Worm (Caenorhabditis elegans) whole organism, young adult: Measurements from ENCODE around the gene catp-7.

Experiments
- B0336.3 ChIP-seq: fragments of 200-800 bp; sonication (Bioruptor generic); IDR thresholded peaks from 2 replicates; pipeline ENCODE4 v1.3.6; 2022; ENCODE audit warnings: missing genetic modification characterization, missing compliant biosample characterization
- C06A6.2 ChIP-seq: fragments of 200-800 bp; sonication (Bioruptor generic); conservative IDR thresholded peaks from 2 replicates; pipeline ENCODE4 v1.3.6; 2022; ENCODE audit warnings: missing genetic modification characterization, missing compliant biosample characterization
- D2030.7 ChIP-seq: fragments of 200-800 bp; sonication (Bioruptor generic); IDR thresholded peaks from 2 replicates; pipeline ENCODE4 v1.3.6; 2022; ENCODE audit warnings: missing genetic modification reagents, missing genetic modification characterization, missing compliant biosample characterization
- F33H1.4 ChIP-seq: fragments of 200-800 bp; sonication (Bioruptor generic); IDR thresholded peaks from 2 replicates; pipeline ENCODE4 v1.3.6; 2022; ENCODE audit warnings: missing genetic modification reagents, missing genetic modification characterization, missing compliant biosample characterization
- F37B4.10 ChIP-seq: fragments of 200-800 bp; sonication (Bioruptor generic); IDR thresholded peaks from 2 replicates; pipeline ENCODE4 v1.3.6; 2022; ENCODE audit warnings: missing genetic modification characterization, missing compliant biosample characterization
- F39B2.1 ChIP-seq: fragments of 200-800 bp; sonication (Bioruptor generic); IDR thresholded peaks from 2 replicates; pipeline ENCODE4 v1.3.6; 2022; ENCODE audit warnings: missing genetic modification reagents, missing genetic modification characterization, missing compliant biosample characterization
- K12H6.12 ChIP-seq: fragments of 200-800 bp; sonication (Bioruptor generic); optimal IDR thresholded peaks from 2 replicates; lab custom pipeline; 2018; ENCODE audit warnings: mild to moderate bottlenecking, missing genetic modification characterization, missing compliant biosample characterization
- Y56A3A.18 ChIP-seq: fragments of 200-800 bp; sonication (Bioruptor generic); IDR thresholded peaks from 2 replicates; pipeline ENCODE4 v1.3.6; 2022; ENCODE audit warnings: missing genetic modification reagents, missing genetic modification characterization, missing compliant biosample characterization
- Y95B8A.8 ChIP-seq: fragments of 200-800 bp; sonication (Bioruptor generic); IDR thresholded peaks from 2 replicates; pipeline ENCODE4 v1.3.6; 2022; ENCODE audit warnings: missing genetic modification reagents, missing genetic modification characterization, missing compliant biosample characterization
- ama-1 ChIP-seq, 3 experiments: fragments of 150-350 bp in 1 of 3; sonication (generic microtip) in 2 of 3; optimal IDR thresholded peaks; 2 replicates each; lab custom pipeline; 2014 to 2018; ENCODE audit warnings: missing biosample characterization in 2 of 3, missing genetic modification characterization in 2 of 3, missing genetic modification reagents in 2 of 3
- aptf-3 ChIP-seq: fragments of 200-800 bp; sonication (Bioruptor generic); IDR thresholded peaks from 2 replicates; pipeline ENCODE4 v1.3.6; 2022; ENCODE audit warnings: missing genetic modification characterization, missing compliant biosample characterization
- athp-1 ChIP-seq: sonication (generic microtip); optimal IDR thresholded peaks from 2 replicates; lab custom pipeline; 2017; ENCODE audit warnings: mild to moderate bottlenecking, missing genetic modification characterization, missing compliant biosample characterization
- attf-3 ChIP-seq: fragments of 200-800 bp; sonication (Bioruptor generic); conservative IDR thresholded peaks from 2 replicates; pipeline ENCODE4 v1.3.6; 2022; ENCODE audit warnings: missing genetic modification reagents, missing genetic modification characterization, missing compliant biosample characterization
- attf-6 ChIP-seq: fragments of 200-800 bp; sonication (Bioruptor generic); IDR thresholded peaks from 2 replicates; pipeline ENCODE4 v1.3.6; 2022; ENCODE audit warnings: missing genetic modification reagents, missing genetic modification characterization, missing compliant biosample characterization
- ceh-58 ChIP-seq: fragments of 200-800 bp; sonication (Bioruptor generic); IDR thresholded peaks from 2 replicates; pipeline ENCODE4 v1.3.6; 2022; ENCODE audit warnings: missing genetic modification characterization, missing compliant biosample characterization
- chd-7 ChIP-seq: sonication (generic microtip); optimal IDR thresholded peaks from 2 replicates; lab custom pipeline; 2016; ENCODE audit warnings: mild to moderate bottlenecking, missing genetic modification characterization, moderate library complexity, missing compliant biosample characterization
- die-1 ChIP-seq: sonication (generic microtip); optimal IDR thresholded peaks from 2 replicates; lab custom pipeline; 2016; ENCODE audit warnings: missing genotype, mild to moderate bottlenecking, missing genetic modification characterization, missing compliant biosample characterization
- dox-1 ChIP-seq: fragments of 200-800 bp; sonication (Bioruptor generic); IDR thresholded peaks from 2 replicates; pipeline ENCODE4 v1.3.6; 2022; ENCODE audit warnings: missing genetic modification reagents, missing genetic modification characterization, missing compliant biosample characterization
- dpff-1 ChIP-seq: sonication (generic microtip); optimal IDR thresholded peaks from 2 replicates; lab custom pipeline; 2017; ENCODE audit warnings: mild to moderate bottlenecking, missing genetic modification characterization, missing compliant biosample characterization
- ekl-4 ChIP-seq: fragments of 200-800 bp; sonication (Bioruptor generic); IDR thresholded peaks from 2 replicates; pipeline ENCODE4 v1.3.6; 2022; ENCODE audit warnings: missing genetic modification reagents, missing genetic modification characterization, missing compliant biosample characterization
- hlh-26 ChIP-seq: fragments of 200-800 bp; sonication (Bioruptor generic); conservative IDR thresholded peaks from 2 replicates; pipeline ENCODE4 v1.3.6; 2022; ENCODE audit warnings: missing genetic modification reagents, missing genetic modification characterization, missing compliant biosample characterization
- hrde-1 ChIP-seq: sonication (generic microtip); optimal IDR thresholded peaks from 2 replicates; lab custom pipeline; 2016; ENCODE audit warnings: missing genetic modification characterization, mild to moderate bottlenecking, missing compliant biosample characterization, moderate library complexity, missing genotype, missing genetic modification reagents, borderline replicate concordance
- lin-40 ChIP-seq: sonication (generic microtip); optimal IDR thresholded peaks from 2 replicates; lab custom pipeline; 2016; ENCODE audit warnings: missing genetic modification characterization, mild to moderate bottlenecking, missing compliant biosample characterization, missing genotype, missing genetic modification reagents
- mcd-1 ChIP-seq: fragments of 200-800 bp; sonication (Bioruptor generic); IDR thresholded peaks from 2 replicates; pipeline ENCODE4 v1.3.6; 2022; ENCODE audit warnings: missing genetic modification reagents, missing genetic modification characterization, missing compliant biosample characterization
- mel-28 ChIP-seq: sonication (generic microtip); optimal IDR thresholded peaks from 2 replicates; lab custom pipeline; 2016; ENCODE audit warnings: borderline replicate concordance, mild to moderate bottlenecking, missing genetic modification characterization, missing compliant biosample characterization
- nfyb-1 ChIP-seq: fragments of 200-800 bp; sonication (Bioruptor generic); IDR thresholded peaks from 2 replicates; pipeline ENCODE4 v1.3.6; 2022; ENCODE audit warnings: missing genetic modification reagents, missing genetic modification characterization, missing compliant biosample characterization
- nhr-120 ChIP-seq: fragments of 200-800 bp; sonication (Bioruptor generic); IDR thresholded peaks from 2 replicates; pipeline ENCODE4 v1.3.6; 2022; ENCODE audit warnings: missing genetic modification characterization, missing compliant biosample characterization
- pbrm-1 ChIP-seq: fragments of 200-800 bp; sonication (Bioruptor generic); IDR thresholded peaks from 2 replicates; pipeline ENCODE4 v1.3.6; 2022; ENCODE audit warnings: missing genetic modification reagents, missing genetic modification characterization, missing compliant biosample characterization
- pha-4 ChIP-seq: fragments of 150-350 bp; sonication (generic microtip); optimal IDR thresholded peaks from 2 replicates; lab custom pipeline; 2014; ENCODE audit warnings: missing biosample characterization, missing genetic modification reagents, missing genetic modification characterization
- rcor-1 ChIP-seq: fragments of 200-800 bp; sonication (Bioruptor generic); IDR thresholded peaks from 2 replicates; pipeline ENCODE4 v1.3.6; 2022; ENCODE audit warnings: missing genetic modification reagents, missing genetic modification characterization, missing compliant biosample characterization
- rec-8 ChIP-seq, 2 experiments: sonication (generic microtip); optimal IDR thresholded peaks; 2 replicates each; lab custom pipeline; 2016; ENCODE audit warnings: mild to moderate bottlenecking in 2 of 2, missing genetic modification characterization in 2 of 2, missing genetic modification reagents in 2 of 2, missing genotype in 2 of 2, missing biosample characterization in 1 of 2, missing compliant biosample characterization in 1 of 2, moderate library complexity in 1 of 2
- sdz-38 ChIP-seq: sonication (generic microtip); optimal IDR thresholded peaks from 2 replicates; lab custom pipeline; 2016; ENCODE audit warnings: missing genotype, missing genetic modification characterization, missing compliant biosample characterization
- snpc-1.3 ChIP-seq: sonication (generic microtip); optimal IDR thresholded peaks from 2 replicates; lab custom pipeline; 2017; ENCODE audit warnings: missing genetic modification characterization, mild to moderate bottlenecking, missing compliant biosample characterization, antibody characterized with exemption, moderate library complexity, missing genotype, missing genetic modification reagents; ENCODE audit not compliant: insufficient read depth
- somi-1 ChIP-seq: fragments of 200-800 bp; sonication (Bioruptor generic); optimal IDR thresholded peaks from 2 replicates; lab custom pipeline; 2018; ENCODE audit warnings: mild to moderate bottlenecking, missing genetic modification characterization, missing compliant biosample characterization
- tlf-1 ChIP-seq: fragments of 200-800 bp; sonication (Bioruptor generic); optimal IDR thresholded peaks from 2 replicates; lab custom pipeline; 2018; ENCODE audit warnings: mild to moderate bottlenecking, missing genetic modification characterization, missing compliant biosample characterization
- unc-62 ChIP-seq: fragments of 150-350 bp; optimal IDR thresholded peaks from 2 replicates; lab custom pipeline; 2014; ENCODE audit warnings: missing biosample characterization, missing genetic modification reagents, missing genetic modification characterization
- xnd-1 ChIP-seq: sonication (generic microtip); optimal IDR thresholded peaks from 2 replicates; lab custom pipeline; 2016; ENCODE audit warnings: missing genotype, missing genetic modification reagents, missing genetic modification characterization, missing compliant biosample characterization
- ztf-25 ChIP-seq: fragments of 200-800 bp; sonication (Bioruptor generic); IDR thresholded peaks from 2 replicates; pipeline ENCODE4 v1.3.6; 2022; ENCODE audit warnings: missing genetic modification reagents, missing genetic modification characterization, missing compliant biosample characterization
- ztf-26 ChIP-seq: sonication (generic microtip); optimal IDR thresholded peaks from 2 replicates; lab custom pipeline; 2017; ENCODE audit warnings: missing genetic modification characterization, missing compliant biosample characterization

The catp-7 gene

ce11 chrIV:8595767-8596166 lies 10.0 kb downstream of the catp-7 start, which contains the start of gene clec-181:
clec-181 (plus strand) TSS chrIV:8596067.
- no peak for TF ChIP-seq hlh-26 (GFP tag; lab: Robert Waterston, UW)
- no peak for TF ChIP-seq mel-28 (tag; lab: Kevin White, UChicago)
- no peak for TF ChIP-seq hrde-1 (tag; lab: Kevin White, UChicago)
- TF ChIP-seq die-1 = no peak
- no peak for TF ChIP-seq pha-4 (tag; lab: Kevin White, UChicago)
- TF ChIP-seq rcor-1 (GFP tag; lab: Robert Waterston, UW) = no peak
- TF ChIP-seq F33H1.4 (GFP tag; lab: Robert Waterston, UW) = no peak
- no peak for TF ChIP-seq attf-3 (GFP tag; lab: Robert Waterston, UW)
- no peak for TF ChIP-seq chd-7 (tag; lab: Kevin White, UChicago)
- no peak for TF ChIP-seq tlf-1 (GFP tag; lab: Kevin White, UChicago)
- no peak for TF ChIP-seq athp-1 (tag; lab: Kevin White, UChicago)
- no peak for TF ChIP-seq Y95B8A.8 (GFP tag; lab: Robert Waterston, UW)
- TF ChIP-seq D2030.7 (GFP tag; lab: Robert Waterston, UW) = no peak
- no peak for TF ChIP-seq somi-1 (GFP tag; lab: Kevin White, UChicago)
- TF ChIP-seq nfyb-1 = no peak
- TF ChIP-seq pbrm-1 = no peak
- TF ChIP-seq ztf-25 = no peak
- no peak for TF ChIP-seq lin-40 (tag; lab: Kevin White, UChicago)
- no peak for TF ChIP-seq ceh-58

- TF ChIP-seq xnd-1 (tag; lab: Kevin White, UChicago) (no peak), ama-1 (optimal IDR thresholded peaks at IDR 0.05; lab: Kevin White, UChicago) (no peak), ama-1 (GFP tag; optimal IDR thresholded peaks at IDR 0.05; lab: Kevin White, UChicago) (no peak), rec-8 (tag; optimal IDR thresholded peaks at IDR 0.05; lab: Kevin White, UChicago) (no peak), hrde-1 (tag; lab: Kevin White, UChicago) (no peak), K12H6.12 (tag; lab: Kevin White, UChicago) (no peak), unc-62 (GFP tag; lab: Kevin White, UChicago) (no peak), snpc-1.3 (tag; lab: Kevin White, UChicago) (no peak)
Observed at ce11 chrIV:8597504-8597903, 11.7 kb downstream of the catp-7 start.

ce11 chrIV:8600712-8601330 lies 15.0 kb downstream of the catp-7 start, which contains the start of gene Y59H11AR.4:
Y59H11AR.4 (minus strand) TSS chrIV:8600762.
- TF ChIP-seq dpff-1 (tag; lab: Kevin White, UChicago) = no peak
- no peak for TF ChIP-seq C06A6.2 (GFP tag; lab: Robert Waterston, UW)
- TF ChIP-seq aptf-3 (GFP tag; lab: Robert Waterston, UW) = no peak
- TF ChIP-seq ztf-26 (tag; lab: Kevin White, UChicago) = no peak
- TF ChIP-seq F39B2.1 (GFP tag; lab: Robert Waterston, UW) = no peak
- TF ChIP-seq nfyb-1 = no peak
- no peak for TF ChIP-seq unc-62 (GFP tag; lab: Kevin White, UChicago)
- TF ChIP-seq K12H6.12 (tag; lab: Kevin White, UChicago) = no peak
- no peak for TF ChIP-seq dox-1
- TF ChIP-seq mcd-1 = no peak
- no peak for TF ChIP-seq B0336.3 (GFP tag; lab: Robert Waterston, UW)
- no peak for TF ChIP-seq F37B4.10
- TF ChIP-seq F33H1.4 (GFP tag; lab: Robert Waterston, UW) = no peak
- TF ChIP-seq sdz-38 = no peak
- no peak for TF ChIP-seq ekl-4
- TF ChIP-seq Y56A3A.18 (GFP tag; lab: Robert Waterston, UW) = no peak
- TF ChIP-seq nhr-120 (GFP tag; lab: Robert Waterston, UW) = no peak
- TF ChIP-seq attf-6 (GFP tag; lab: Robert Waterston, UW) = no peak
